Worm (Caenorhabditis elegans) whole organism, L4 larva: ENCODE data around the gene mlc-4.

ENCODE experiments used
- ZK337.2 ChIP-seq: fragments of 200-800 bp; sonication (Bioruptor generic); IDR thresholded peaks from 2 replicates; pipeline ENCODE4 v1.3.6; 2022; ENCODE audit warnings: missing genetic modification reagents, missing genetic modification characterization, missing compliant biosample characterization
- aha-1 ChIP-seq: fragments of 150-350 bp; peaks from one replicate; lab custom pipeline; 2014; ENCODE audit warnings: missing biosample characterization, missing genetic modification characterization
- ama-1 ChIP-seq: fragments of 150-350 bp; optimal IDR thresholded peaks from 2 replicates; lab custom pipeline; 2014; ENCODE audit warnings: inconsistent platforms, mixed read lengths
- attf-4 ChIP-seq: sonication (generic microtip); optimal IDR thresholded peaks from 3 replicates; lab custom pipeline; 2017; ENCODE audit warnings: missing biosample characterization, missing genetic modification characterization
- fos-1 ChIP-seq: fragments of 150-350 bp; optimal IDR thresholded peaks from 2 replicates; lab custom pipeline; 2014; ENCODE audit warnings: missing biosample characterization, missing genetic modification characterization
- lim-7 ChIP-seq: fragments of 200-800 bp; sonication (Bioruptor generic); IDR thresholded peaks from 2 replicates; pipeline ENCODE4 v1.3.6; 2022; ENCODE audit warnings: missing genetic modification characterization, missing compliant biosample characterization
- lin-15B ChIP-seq: fragments of 150-350 bp; sonication (generic microtip); optimal IDR thresholded peaks from 3 replicates; lab custom pipeline; 2014; ENCODE audit warnings: missing biosample characterization, missing genetic modification characterization
- lin-39 ChIP-seq: fragments of 150-350 bp; optimal IDR thresholded peaks from 2 replicates; lab custom pipeline; 2014; ENCODE audit warnings: missing biosample characterization, missing genetic modification reagents, missing genetic modification characterization
- madf-5 ChIP-seq, 2 experiments: fragments of 200-800 bp; sonication (Bioruptor generic); IDR thresholded peaks; 2 replicates each; pipeline ENCODE4 v1.3.6; 2022; ENCODE audit warnings: missing compliant biosample characterization in 2 of 2, missing genetic modification characterization in 2 of 2
- nhr-237 ChIP-seq: sonication (generic microtip); optimal IDR thresholded peaks from 2 replicates; lab custom pipeline; 2017; ENCODE audit warnings: missing biosample characterization, missing genetic modification characterization
- sdz-12 ChIP-seq: fragments of 200-800 bp; sonication (Bioruptor generic); optimal IDR thresholded peaks from 2 replicates; lab custom pipeline; 2018; ENCODE audit warnings: mild to moderate bottlenecking, missing genetic modification characterization, missing compliant biosample characterization
- skn-1 ChIP-seq: fragments of 150-350 bp; optimal IDR thresholded peaks from 2 replicates; lab custom pipeline; 2014; ENCODE audit warnings: missing biosample characterization, missing genetic modification characterization
- unc-39 ChIP-seq: sonication (generic microtip); optimal IDR thresholded peaks from 2 replicates; lab custom pipeline; 2017; ENCODE audit warnings: missing biosample characterization, missing genetic modification characterization

ce11 chrIII:3413437-3413836 lies 19.9 kb upstream of the mlc-4 start:
- no peak for TF ChIP-seq lin-15B
- TF ChIP-seq nhr-237 (tag; lab: Kevin White, UChicago): no peak
- no peak for TF ChIP-seq madf-5 (GFP tag; IDR thresholded peaks at IDR 0.05; lab: Robert Waterston, UW)
- no peak for TF ChIP-seq lim-7 (GFP tag; lab: Robert Waterston, UW)
- TF ChIP-seq sdz-12 (GFP tag; lab: Kevin White, UChicago): no peak
- TF ChIP-seq unc-39 (tag; lab: Kevin White, UChicago): no peak
- TF ChIP-seq ama-1: no peak
- TF ChIP-seq fos-1 (tag; lab: Kevin White, UChicago): no peak
- TF ChIP-seq aha-1 (tag; lab: Kevin White, UChicago): peak; percentile 82
- TF ChIP-seq skn-1 (tag; lab: Kevin White, UChicago): no peak
- TF ChIP-seq lin-39 (tag; lab: Kevin White, UChicago): no peak
- TF ChIP-seq ZK337.2: no peak
- no peak for TF ChIP-seq attf-4 (tag; lab: Kevin White, UChicago)
